Fruit fly (Drosophila melanogaster): ENCODE results near the gene Drak.

dm6 chrX:11546941-11547340, 54.0 kb downstream of the Drak start:
- TF ChIP-seq Six4 (GFP tag; optimal IDR thresholded peaks at IDR 0.05), result no peak
- TF ChIP-seq ash1 (GFP tag; optimal IDR thresholded peaks at IDR 0.05), result no peak
- no peak for TF ChIP-seq Sry-δ (GFP tag; optimal IDR thresholded peaks at IDR 0.05)
- no peak for TF ChIP-seq Doc2 (GFP tag; IDR thresholded peaks at IDR 0.05)
- TF ChIP-seq CG9609 (GFP tag; optimal IDR thresholded peaks at IDR 0.05), result no peak
- TF ChIP-seq CG2199 (GFP tag; IDR thresholded peaks at IDR 0.05), result no peak
- TF ChIP-seq CG14667 (GFP tag; IDR thresholded peaks at IDR 0.05), result no peak
- no peak for TF ChIP-seq wor (GFP tag; IDR thresholded peaks at IDR 0.05)
- TF ChIP-seq CG12769 (tag; optimal IDR thresholded peaks at IDR 0.05), result no peak

Measured in whole organism, embryonic.